Fruit fly (Drosophila melanogaster): ENCODE results near the gene CG11658.
A peak's percentile ranks its signal among the peaks of the same experiment; 100 is the strongest.

The CG11658 gene

dm6 chr3L:11717993-11718392 is 9.6 kb upstream of the CG11658 start:
- TF ChIP-seq CG15336 (GFP tag; IDR thresholded peaks at IDR 0.05) (no peak), OdsH (GFP tag; optimal IDR thresholded peaks at IDR 0.05) (no peak), CG9139 (GFP tag; optimal IDR thresholded peaks at IDR 0.05) (no peak), CG3919 (GFP tag; optimal IDR thresholded peaks at IDR 0.05) (no peak), CG16779 (tag; optimal IDR thresholded peaks at IDR 0.05) (no peak), CG8119 (GFP tag; IDR thresholded peaks at IDR 0.05) (no peak)

- TF ChIP-seq CG6792 (GFP tag; optimal IDR thresholded peaks at IDR 0.05) (no peak), CG6808 (GFP tag; optimal IDR thresholded peaks at IDR 0.05) (peak; percentile 14), Eip93F (GFP tag; optimal IDR thresholded peaks at IDR 0.05) (no peak)
These were observed 8.9 kb upstream of the CG11658 start for dm6 chr3L:11717300-11717699.

DNA sequence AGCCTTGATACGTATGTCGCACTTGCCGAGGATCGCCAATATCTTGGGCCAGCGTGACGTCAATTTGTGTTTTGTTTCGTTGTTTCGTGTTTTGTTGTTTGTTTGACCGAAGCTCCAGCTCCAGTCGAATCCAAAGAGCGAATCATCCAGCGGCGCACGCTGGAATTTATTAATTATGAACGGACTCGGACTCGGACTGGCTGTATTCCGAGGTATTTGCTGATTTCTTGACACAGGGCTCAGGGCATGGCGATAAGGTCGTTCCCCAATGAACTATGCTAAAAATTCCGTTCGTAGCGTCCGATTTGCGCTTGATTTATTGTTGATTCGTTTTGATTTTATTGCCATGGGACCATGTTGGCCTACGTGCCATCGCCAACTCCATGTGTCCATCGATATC is 8.5 kb upstream of the CG11658 start:
- 0 out of 3 replicates have a peak, but pooled peaks have one; percentile 9 for TF ChIP-seq eg (GFP tag; IDR thresholded peaks at IDR 0.05)
- TF ChIP-seq dsx (GFP tag; optimal IDR thresholded peaks at IDR 0.05; ENCODE audit: poor library complexity, severe bottlenecking) = no peak

- TF ChIP-seq net (GFP tag; optimal IDR thresholded peaks at IDR 0.05) (peak; percentile 16), dsx (GFP tag; optimal IDR thresholded peaks at IDR 0.05; ENCODE audit: poor library complexity, severe bottlenecking) (peak; percentile 20), acj6 (GFP tag; optimal IDR thresholded peaks at IDR 0.05) (no peak), CG11294 (GFP tag; IDR thresholded peaks at IDR 0.05) (no peak), Hr38 (GFP tag; optimal IDR thresholded peaks at IDR 0.05) (no peak), CG3032 (tag; optimal IDR thresholded peaks at IDR 0.05) (peak; percentile 29), Smox (GFP tag; optimal IDR thresholded peaks at IDR 0.05) (no peak), CG31627 (GFP tag; optimal IDR thresholded peaks at IDR 0.05) (no peak), lz (GFP tag; optimal IDR thresholded peaks at IDR 0.05) (no peak), ss (GFP tag; optimal IDR thresholded peaks at IDR 0.05) (peak; percentile 26 to 48), Ets96B (tag; optimal IDR thresholded peaks at IDR 0.05) (peak; percentile 4), CG6854 (GFP tag; optimal IDR thresholded peaks at IDR 0.05) (no peak), Eip78C (GFP tag) (peak; percentile 70), CG10669 (GFP tag; optimal IDR thresholded peaks at IDR 0.05) (peak; percentile 29), eg (GFP tag; IDR thresholded peaks at IDR 0.05) (0 out of 3 replicates have a peak, but pooled peaks have one; percentile 9), cyc (GFP tag; optimal IDR thresholded peaks at IDR 0.05) (no peak), CG32006 (GFP tag; optimal IDR thresholded peaks at IDR 0.05) (peak; percentile 30), salr (GFP tag; optimal IDR thresholded peaks at IDR 0.05) (peak in 1 of 2 experiments; percentile 2), CG6276 (GFP tag; optimal IDR thresholded peaks at IDR 0.05) (no peak), CG7368 (GFP tag; optimal IDR thresholded peaks at IDR 0.05) (no peak), fd59A (GFP tag; optimal IDR thresholded peaks at IDR 0.05) (peak; percentile 11), CG8632 (GFP tag; optimal IDR thresholded peaks at IDR 0.05) (no peak), CG6808 (GFP tag; optimal IDR thresholded peaks at IDR 0.05) (peak; percentile 49), achi (GFP tag; optimal IDR thresholded peaks at IDR 0.05) (peak; percentile 3), OdsH (GFP tag; optimal IDR thresholded peaks at IDR 0.05) (no peak), CG8319 (GFP tag; optimal IDR thresholded peaks at IDR 0.05) (no peak), CG16779 (tag; optimal IDR thresholded peaks at IDR 0.05) (no peak), Hr39 (GFP tag; optimal IDR thresholded peaks at IDR 0.05) (no peak), Ets21C (GFP tag; optimal IDR thresholded peaks at IDR 0.05) (no peak)
These were observed 8.0 kb upstream of the CG11658 start for dm6 chr3L:11716347-11716746.

DNA sequence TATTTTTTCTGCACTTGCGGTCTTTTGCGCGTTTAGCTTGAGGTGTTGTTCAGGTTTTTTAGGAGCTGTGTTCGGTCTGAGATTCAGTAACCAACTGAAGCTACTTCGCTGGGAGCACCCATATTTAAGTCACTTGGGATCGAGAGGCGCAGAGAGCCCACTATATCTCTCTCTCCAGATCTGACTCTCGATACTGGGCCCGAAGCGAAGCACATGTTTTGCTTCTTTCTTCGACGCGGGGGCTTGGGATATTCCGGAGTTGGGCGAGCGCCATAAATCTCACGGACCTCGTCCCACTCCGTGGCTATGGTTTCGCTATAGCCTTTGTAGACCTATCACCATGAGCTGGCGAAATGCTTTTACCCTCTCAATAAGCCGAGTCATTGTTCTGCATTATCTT is 6.8 kb upstream of the CG11658 start, which contains the start of gene CG14132:
Gene CG14132 (minus strand): TSS at position 99 of the 400 bp plus-strand sequence.
- TF ChIP-seq cyc (GFP tag; optimal IDR thresholded peaks at IDR 0.05) (no peak), Eip78C (GFP tag) (peak; percentile 31), net (GFP tag; optimal IDR thresholded peaks at IDR 0.05) (peak; percentile 0), eg (GFP tag; IDR thresholded peaks at IDR 0.05) (0 out of 3 replicates have a peak, but pooled peaks have one; percentile 39), CG15336 (GFP tag; IDR thresholded peaks at IDR 0.05) (0 out of 2 replicates have a peak, but pooled peaks have one; percentile 28), CG3919 (GFP tag; optimal IDR thresholded peaks at IDR 0.05) (peak; percentile 22), lz (GFP tag; optimal IDR thresholded peaks at IDR 0.05) (no peak), CG8119 (GFP tag; IDR thresholded peaks at IDR 0.05) (0 out of 3 replicates have a peak, but pooled peaks have one; percentile 31), CG1621 (tag; optimal IDR thresholded peaks at IDR 0.05) (peak; percentile 91), Eip75B (GFP tag; optimal IDR thresholded peaks at IDR 0.05) (peak; percentile 2), CG6854 (GFP tag; optimal IDR thresholded peaks at IDR 0.05) (peak; percentile 36), CG10669 (GFP tag; optimal IDR thresholded peaks at IDR 0.05) (no peak), CG6808 (GFP tag; optimal IDR thresholded peaks at IDR 0.05) (peak; percentile 13)
